Worm (Caenorhabditis elegans) whole organism, L2 larva: ENCODE results near the gene lin-9.

Experiments
- C34F6.9 ChIP-seq: fragments of 150-350 bp; optimal IDR thresholded peaks from 2 replicates; lab custom pipeline; 2014; ENCODE audit warnings: missing biosample characterization, missing genetic modification characterization
- Y55F3AM.14 ChIP-seq: fragments of 200-800 bp; sonication (Bioruptor generic); optimal IDR thresholded peaks from 2 replicates; lab custom pipeline; 2018; ENCODE audit warnings: mild to moderate bottlenecking, missing genetic modification characterization, missing compliant biosample characterization
- ZK546.5 ChIP-seq: sonication (generic microtip); optimal IDR thresholded peaks from 2 replicates; lab custom pipeline; 2017; ENCODE audit warnings: missing biosample characterization, missing genetic modification characterization
- aly-2 ChIP-seq: fragments of 150-350 bp; optimal IDR thresholded peaks from 2 replicates; lab custom pipeline; 2014; ENCODE audit warnings: missing biosample characterization, missing genetic modification characterization
- ama-1 ChIP-seq: fragments of 150-350 bp; optimal IDR thresholded peaks from 2 replicates; lab custom pipeline; 2018; ENCODE audit warnings: inconsistent platforms
- blmp-1 ChIP-seq: sonication (generic microtip); optimal IDR thresholded peaks from 2 replicates; lab custom pipeline; 2017; ENCODE audit warnings: missing genetic modification characterization, mild to moderate bottlenecking, missing compliant biosample characterization, antibody characterized with exemption, moderate library complexity; ENCODE audit not compliant: insufficient read depth
- ceh-16 ChIP-seq: fragments of 150-350 bp; optimal IDR thresholded peaks from 2 replicates; lab custom pipeline; 2014; ENCODE audit warnings: missing biosample characterization, missing genetic modification characterization
- ceh-82 ChIP-seq: fragments of 150-350 bp; optimal IDR thresholded peaks from 2 replicates; lab custom pipeline; 2014; ENCODE audit warnings: missing biosample characterization, missing genetic modification characterization
- crh-2 ChIP-seq: sonication (generic microtip); optimal IDR thresholded peaks from 2 replicates; lab custom pipeline; 2017; ENCODE audit warnings: missing biosample characterization, missing genetic modification characterization
- dmd-4 ChIP-seq: sonication (generic microtip); optimal IDR thresholded peaks from 2 replicates; lab custom pipeline; 2017; ENCODE audit warnings: missing biosample characterization, missing genetic modification characterization
- fos-1 ChIP-seq: fragments of 150-350 bp; optimal IDR thresholded peaks from 2 replicates; lab custom pipeline; 2014; ENCODE audit warnings: missing biosample characterization, missing genetic modification characterization
- gmeb-1 ChIP-seq: fragments of 150-350 bp; optimal IDR thresholded peaks from 2 replicates; lab custom pipeline; 2014; ENCODE audit warnings: missing biosample characterization, missing genetic modification characterization
- lin-13 ChIP-seq: fragments of 150-350 bp; optimal IDR thresholded peaks from 2 replicates; lab custom pipeline; 2014; ENCODE audit warnings: missing biosample characterization, missing genetic modification reagents, missing genetic modification characterization
- lsy-2 ChIP-seq, 2 experiments: fragments of 150-350 bp in 1 of 2; sonication (generic microtip) in 1 of 2; optimal IDR thresholded peaks; 2 replicates each; lab custom pipeline; 2014 to 2017; ENCODE audit warnings: missing biosample characterization in 2 of 2, missing genetic modification characterization in 2 of 2
- mab-5 ChIP-seq: fragments of 150-350 bp; optimal IDR thresholded peaks from 2 replicates; lab custom pipeline; 2014; ENCODE audit warnings: missing biosample characterization, missing genetic modification characterization
- mdl-1 ChIP-seq, 2 experiments: fragments of 150-350 bp in 1 of 2; sonication (generic microtip) in 1 of 2; optimal IDR thresholded peaks; 2 replicates each; lab custom pipeline; 2017; ENCODE audit warnings: missing biosample characterization in 2 of 2, missing genetic modification characterization in 2 of 2
- nhr-12 ChIP-seq: fragments of 150-350 bp; optimal IDR thresholded peaks from 2 replicates; lab custom pipeline; 2014; ENCODE audit warnings: missing biosample characterization, missing genetic modification characterization
- nhr-129 ChIP-seq: fragments of 150-350 bp; optimal IDR thresholded peaks from 2 replicates; lab custom pipeline; 2014; ENCODE audit warnings: missing biosample characterization, missing genetic modification characterization
- nhr-21 ChIP-seq: fragments of 150-350 bp; optimal IDR thresholded peaks from 2 replicates; lab custom pipeline; 2014; ENCODE audit warnings: missing biosample characterization, missing genetic modification characterization
- nhr-23 ChIP-seq: fragments of 150-350 bp; optimal IDR thresholded peaks from 2 replicates; lab custom pipeline; 2014; ENCODE audit warnings: missing biosample characterization, missing genetic modification reagents, missing genetic modification characterization
- nhr-77 ChIP-seq: fragments of 150-350 bp; optimal IDR thresholded peaks from 2 replicates; lab custom pipeline; 2014; ENCODE audit warnings: missing biosample characterization, missing genetic modification characterization
- sem-4 ChIP-seq: fragments of 150-350 bp; optimal IDR thresholded peaks from 2 replicates; lab custom pipeline; 2014; ENCODE audit warnings: missing biosample characterization, missing genetic modification reagents, missing genetic modification characterization
- skn-1 ChIP-seq: sonication (generic microtip); optimal IDR thresholded peaks from 2 replicates; lab custom pipeline; 2017; ENCODE audit warnings: missing biosample characterization, missing genetic modification characterization
- sma-3 ChIP-seq: sonication (generic microtip); optimal IDR thresholded peaks from 2 replicates; lab custom pipeline; 2016; ENCODE audit warnings: missing genetic modification reagents, missing genetic modification characterization, missing compliant biosample characterization
- sma-9 ChIP-seq, 2 experiments: fragments of 150-350 bp in 1 of 2; sonication (generic microtip) in 1 of 2; optimal IDR thresholded peaks; 2 replicates each; lab custom pipeline; 2014 to 2016; ENCODE audit warnings: missing genetic modification characterization in 2 of 2, mild to moderate bottlenecking in 1 of 2, missing biosample characterization in 1 of 2, missing compliant biosample characterization in 1 of 2, missing genetic modification reagents in 1 of 2, moderate library complexity in 1 of 2
- snpc-4 ChIP-seq: fragments of 150-350 bp; optimal IDR thresholded peaks from 2 replicates; lab custom pipeline; 2014; ENCODE audit warnings: missing biosample characterization, missing genetic modification characterization
- unc-39 ChIP-seq: fragments of 150-350 bp; optimal IDR thresholded peaks from 2 replicates; lab custom pipeline; 2014; ENCODE audit warnings: missing biosample characterization, missing genetic modification characterization
- unc-62 ChIP-seq: fragments of 150-350 bp; optimal IDR thresholded peaks from 2 replicates; lab custom pipeline; 2014; ENCODE audit warnings: missing biosample characterization, missing genetic modification reagents, missing genetic modification characterization
- ztf-1 ChIP-seq: fragments of 200-800 bp; sonication (Bioruptor generic); conservative IDR thresholded peaks from 2 replicates; pipeline ENCODE4 v1.3.6; 2022; ENCODE audit warnings: missing genetic modification characterization, missing compliant biosample characterization
- ztf-11 ChIP-seq: sonication (generic microtip); optimal IDR thresholded peaks from 2 replicates; lab custom pipeline; 2017; ENCODE audit warnings: missing biosample characterization, missing genetic modification characterization
- ztf-4 ChIP-seq: fragments of 150-350 bp; optimal IDR thresholded peaks from 2 replicates; lab custom pipeline; 2014; ENCODE audit warnings: missing biosample characterization, missing genetic modification characterization

The lin-9 gene

ce11 chrIII:8937571-8937970, 33.6 kb upstream of the lin-9 start (continued):
- TF ChIP-seq aly-2 (no peak), ama-1 (lab: Kevin White, UChicago) (no peak), skn-1 (tag; lab: Kevin White, UChicago) (no peak), mdl-1 (tag; optimal IDR thresholded peaks at IDR 0.05; lab: Kevin White, UChicago) (peak in 1 of 2 experiments; percentile 17)
- TF ChIP-seq, all 48 proteins: peak for 18

ce11 chrIII:8934378-8934777, 30.4 kb upstream of the lin-9 start:
- TF ChIP-seq sem-4, result no peak
- TF ChIP-seq mdl-1 (tag; optimal IDR thresholded peaks at IDR 0.05; lab: Kevin White, UChicago), result no peak
- TF ChIP-seq unc-39 (tag; lab: Kevin White, UChicago), result no peak
- TF ChIP-seq nhr-21, result no peak
- TF ChIP-seq sma-3 (GFP tag; lab: Kevin White, UChicago), result no peak
- TF ChIP-seq ztf-4, result no peak
- TF ChIP-seq nhr-77, result no peak

ce11 chrIII:8933696-8934095, 29.8 kb upstream of the lin-9 start:
- TF ChIP-seq snpc-4 (tag; lab: Kevin White, UChicago) (no peak), lsy-2 (tag; optimal IDR thresholded peaks at IDR 0.05; lab: Kevin White, UChicago) (peak in 1 of 2 experiments; percentile 14), mab-5 (no peak), nhr-12 (tag; lab: Kevin White, UChicago) (no peak), C34F6.9 (tag; lab: Kevin White, UChicago) (peak; percentile 32), ztf-11 (tag; lab: Kevin White, UChicago) (no peak), nhr-129 (no peak)

DNA sequence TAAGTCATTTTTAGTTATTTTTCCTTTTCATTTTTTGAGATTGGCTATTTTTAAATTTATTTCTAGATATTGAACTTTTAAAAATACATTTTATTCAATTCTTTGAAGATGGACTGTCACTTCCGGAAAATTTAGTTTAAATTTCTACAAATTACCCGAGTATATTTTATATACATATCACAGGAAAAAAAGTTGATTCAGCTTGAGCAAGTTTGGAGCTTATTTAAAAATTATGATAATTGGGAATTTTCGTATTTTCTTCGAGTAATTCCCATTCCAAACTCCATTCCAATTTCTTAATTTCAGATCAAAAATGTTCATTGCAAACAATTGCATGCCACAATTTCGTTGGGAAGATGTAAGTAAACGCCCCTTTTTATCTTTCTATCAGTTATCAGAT, 25.8 kb upstream of the lin-9 start, which contains the start of gene arrd-15:
TSS of gene arrd-15 (plus strand) at position 301 of the 400 bp plus-strand sequence.
- TF ChIP-seq ztf-1 (GFP tag; lab: Robert Waterston, UW) (no peak), nhr-21 (no peak), C34F6.9 (tag; lab: Kevin White, UChicago) (no peak), ceh-16 (tag; lab: Kevin White, UChicago) (no peak), nhr-12 (tag; lab: Kevin White, UChicago) (no peak), sma-3 (GFP tag; lab: Kevin White, UChicago) (no peak)
- TF ChIP-seq, all 48 proteins: peak for 0

ce11 chrIII:8926512-8926911, 22.6 kb upstream of the lin-9 start:
- TF ChIP-seq sem-4 (peak; percentile 12), fos-1 (tag; lab: Kevin White, UChicago) (peak; percentile 19), gmeb-1 (tag; lab: Kevin White, UChicago) (peak; percentile 1), nhr-12 (tag; lab: Kevin White, UChicago) (no peak), sma-3 (GFP tag; lab: Kevin White, UChicago) (peak; percentile 28), crh-2 (tag; lab: Kevin White, UChicago) (peak; percentile 31), C34F6.9 (tag; lab: Kevin White, UChicago) (peak; percentile 6), blmp-1 (tag; lab: Kevin White, UChicago) (peak; percentile 88), ama-1 (lab: Kevin White, UChicago) (no peak)

- TF ChIP-seq mab-5, result no peak
- no peak for TF ChIP-seq lsy-2 (tag; optimal IDR thresholded peaks at IDR 0.05; lab: Kevin White, UChicago)
- no peak for TF ChIP-seq ztf-11 (tag; lab: Kevin White, UChicago)
- no peak for TF ChIP-seq nhr-129
- no peak for TF ChIP-seq ZK546.5 (tag; lab: Kevin White, UChicago)
- TF ChIP-seq ceh-82 (tag; lab: Kevin White, UChicago), result no peak
- peak; percentile 16 for TF ChIP-seq fos-1 (tag; lab: Kevin White, UChicago)
- no peak for TF ChIP-seq skn-1 (tag; lab: Kevin White, UChicago)
- peak; percentile 58 for TF ChIP-seq sma-9 (GFP tag; optimal IDR thresholded peaks at IDR 0.05; lab: Kevin White, UChicago)
- no peak for TF ChIP-seq sma-9 (tag; optimal IDR thresholded peaks at IDR 0.05; lab: Kevin White, UChicago)
- TF ChIP-seq nhr-23 (tag; lab: Kevin White, UChicago), result no peak
- TF ChIP-seq Y55F3AM.14 (GFP tag; lab: Kevin White, UChicago), result no peak
- TF ChIP-seq dmd-4 (tag; lab: Kevin White, UChicago), result no peak
- no peak for TF ChIP-seq lin-13 (GFP tag; lab: Kevin White, UChicago)
- TF ChIP-seq unc-62 (GFP tag; lab: Kevin White, UChicago), result no peak
- no peak for TF ChIP-seq unc-39 (tag; lab: Kevin White, UChicago)
- no peak for TF ChIP-seq C34F6.9 (tag; lab: Kevin White, UChicago)
- TF ChIP-seq, all 48 proteins: peak for 2
These were observed 21.6 kb upstream of the lin-9 start for ce11 chrIII:8925539-8925938.
